Worm (Caenorhabditis elegans) whole organism, L4 larva: ENCODE measurements around the gene C38C3.3.

ENCODE experiments used
- D1046.2 ChIP-seq: fragments of 200-800 bp; sonication (Bioruptor generic); IDR thresholded peaks from 2 replicates; pipeline ENCODE4 v1.3.6; 2022; ENCODE audit warnings: missing genetic modification characterization, missing compliant biosample characterization
- F44E2.7 ChIP-seq: fragments of 200-800 bp; sonication (Bioruptor generic); IDR thresholded peaks from 2 replicates; pipeline ENCODE4 v2.1.2; 2022; ENCODE audit warnings: missing genetic modification characterization, missing compliant biosample characterization
- T26A8.4 ChIP-seq: fragments of 200-800 bp; sonication (Bioruptor generic); IDR thresholded peaks from 2 replicates; pipeline ENCODE4 v1.3.6; 2022; ENCODE audit warnings: missing genetic modification characterization, missing compliant biosample characterization
- Y105C5A.15 ChIP-seq: fragments of 200-800 bp; sonication (Bioruptor generic); IDR thresholded peaks from 2 replicates; pipeline ENCODE4 v1.3.6; 2022; ENCODE audit warnings: missing genetic modification characterization, missing compliant biosample characterization
- ZK337.2 ChIP-seq: fragments of 200-800 bp; sonication (Bioruptor generic); IDR thresholded peaks from 2 replicates; pipeline ENCODE4 v1.3.6; 2022; ENCODE audit warnings: missing genetic modification reagents, missing genetic modification characterization, missing compliant biosample characterization
- aha-1 ChIP-seq: fragments of 150-350 bp; peaks from one replicate; lab custom pipeline; 2014; ENCODE audit warnings: missing biosample characterization, missing genetic modification characterization
- ama-1 ChIP-seq: fragments of 150-350 bp; optimal IDR thresholded peaks from 2 replicates; lab custom pipeline; 2014; ENCODE audit warnings: inconsistent platforms, mixed read lengths
- ceh-32 ChIP-seq: sonication (generic microtip); optimal IDR thresholded peaks from 2 replicates; lab custom pipeline; 2016; ENCODE audit warnings: mild to moderate bottlenecking, missing genetic modification characterization, missing compliant biosample characterization; ENCODE audit not compliant: poor library complexity
- cey-2 ChIP-seq: sonication (generic microtip); optimal IDR thresholded peaks from 3 replicates; lab custom pipeline; 2017; ENCODE audit warnings: missing genetic modification characterization, mild to moderate bottlenecking, missing compliant biosample characterization, antibody characterized with exemption, borderline replicate concordance; ENCODE audit not compliant: insufficient read depth
- ctbp-1 ChIP-seq: fragments of 200-800 bp; sonication (Bioruptor generic); IDR thresholded peaks from 2 replicates; pipeline ENCODE4 v1.3.6; 2022; ENCODE audit warnings: missing genetic modification reagents, missing genetic modification characterization, missing compliant biosample characterization
- daf-12 ChIP-seq: fragments of 150-350 bp; optimal IDR thresholded peaks from 2 replicates; lab custom pipeline; 2014; ENCODE audit warnings: missing biosample characterization, missing genetic modification reagents, missing genetic modification characterization
- daf-16 ChIP-seq, 3 experiments: sonication (generic microtip); optimal IDR thresholded peaks; 2 replicates each; lab custom pipeline; 2016 to 2017; ENCODE audit warnings: missing genetic modification characterization in 3 of 3, missing genetic modification reagents in 3 of 3, mild to moderate bottlenecking in 2 of 3, missing compliant biosample characterization in 2 of 3, missing biosample characterization in 1 of 3, moderate library complexity in 1 of 3
- dmd-6 ChIP-seq: fragments of 200-800 bp; sonication (Bioruptor generic); IDR thresholded peaks from 2 replicates; pipeline ENCODE4 v1.3.6; 2022; ENCODE audit warnings: missing genetic modification reagents, missing genetic modification characterization, missing compliant biosample characterization
- dmd-9 ChIP-seq: fragments of 200-800 bp; sonication (Bioruptor generic); IDR thresholded peaks from 2 replicates; pipeline ENCODE4 v1.3.6; 2022; ENCODE audit warnings: missing genetic modification reagents, missing genetic modification characterization, missing compliant biosample characterization
- dpl-1 ChIP-seq: fragments of 150-350 bp; optimal IDR thresholded peaks from 2 replicates; lab custom pipeline; 2014; ENCODE audit warnings: missing biosample characterization, missing genetic modification reagents, missing genetic modification characterization
- dve-1 ChIP-seq: sonication (generic microtip); optimal IDR thresholded peaks from 2 replicates; lab custom pipeline; 2017; ENCODE audit warnings: antibody characterized with exemption, mild to moderate bottlenecking, missing genetic modification characterization, missing compliant biosample characterization; ENCODE audit not compliant: insufficient read depth
- egl-43 ChIP-seq: fragments of 200-800 bp; sonication (Bioruptor generic); IDR thresholded peaks from 2 replicates; pipeline ENCODE4 v1.3.6; 2022; ENCODE audit warnings: missing genetic modification reagents, missing genetic modification characterization, missing compliant biosample characterization
- fkh-10 ChIP-seq: fragments of 150-350 bp; optimal IDR thresholded peaks from 2 replicates; lab custom pipeline; 2014; ENCODE audit warnings: missing biosample characterization, missing genetic modification reagents, missing genetic modification characterization
- hlh-11 ChIP-seq: fragments of 200-800 bp; sonication (Bioruptor generic); optimal IDR thresholded peaks from 2 replicates; lab custom pipeline; 2018; ENCODE audit warnings: mild to moderate bottlenecking, missing genetic modification characterization, missing compliant biosample characterization
- hlh-30 ChIP-seq: sonication (generic microtip); optimal IDR thresholded peaks from 2 replicates; lab custom pipeline; 2017; ENCODE audit warnings: antibody characterized with exemption, mild to moderate bottlenecking, missing genetic modification characterization, missing compliant biosample characterization; ENCODE audit not compliant: insufficient read depth
- hmg-1.1 ChIP-seq: fragments of 200-800 bp; sonication (Bioruptor generic); IDR thresholded peaks from 2 replicates; pipeline ENCODE4 v1.3.6; 2022; ENCODE audit warnings: missing genetic modification reagents, missing genetic modification characterization, missing compliant biosample characterization
- lim-7 ChIP-seq: fragments of 200-800 bp; sonication (Bioruptor generic); IDR thresholded peaks from 2 replicates; pipeline ENCODE4 v1.3.6; 2022; ENCODE audit warnings: missing genetic modification characterization, missing compliant biosample characterization
- lin-1 ChIP-seq: fragments of 200-800 bp; sonication (Bioruptor generic); IDR thresholded peaks from 2 replicates; pipeline ENCODE4 v1.3.6; 2022; ENCODE audit warnings: missing genetic modification reagents, missing genetic modification characterization, missing compliant biosample characterization
- lin-13 ChIP-seq: fragments of 150-350 bp; optimal IDR thresholded peaks from 2 replicates; lab custom pipeline; 2014; ENCODE audit warnings: missing biosample characterization, missing genetic modification reagents, missing genetic modification characterization
- lin-38 ChIP-seq: fragments of 200-800 bp; sonication (Bioruptor generic); IDR thresholded peaks from 2 replicates; pipeline ENCODE4 v1.3.6; 2022; ENCODE audit warnings: missing genetic modification reagents, missing genetic modification characterization, missing compliant biosample characterization
- lsy-2 ChIP-seq, 2 experiments: fragments of 150-350 bp in 1 of 2; sonication (generic microtip) in 1 of 2; optimal IDR thresholded peaks; 2 replicates each; lab custom pipeline; 2014 to 2017; ENCODE audit warnings: missing biosample characterization in 2 of 2, missing genetic modification characterization in 2 of 2
- mdl-1 ChIP-seq, 2 experiments: fragments of 150-350 bp in 1 of 2; sonication (generic microtip) in 1 of 2; optimal IDR thresholded peaks; 2 replicates each; lab custom pipeline; 2014 to 2017; ENCODE audit warnings: missing biosample characterization in 2 of 2, missing genetic modification characterization in 2 of 2
- mdt-29 ChIP-seq: fragments of 200-800 bp; sonication (Bioruptor generic); IDR thresholded peaks from 2 replicates; pipeline ENCODE4 v1.3.6; 2022; ENCODE audit warnings: missing genetic modification reagents, missing genetic modification characterization, missing compliant biosample characterization
- mep-1 ChIP-seq: fragments of 150-350 bp; sonication (generic microtip); optimal IDR thresholded peaks from 3 replicates; lab custom pipeline; 2014; ENCODE audit warnings: missing biosample characterization, missing genetic modification characterization
- mes-2 ChIP-seq: sonication (generic microtip); optimal IDR thresholded peaks from 2 replicates; lab custom pipeline; 2016; ENCODE audit warnings: missing genotype, mild to moderate bottlenecking, missing genetic modification characterization, missing compliant biosample characterization; ENCODE audit not compliant: poor library complexity, severe bottlenecking
- nhr-11 ChIP-seq: fragments of 150-350 bp; optimal IDR thresholded peaks from 2 replicates; lab custom pipeline; 2014; ENCODE audit warnings: missing biosample characterization, missing genetic modification characterization
- nhr-28 ChIP-seq: fragments of 150-350 bp; optimal IDR thresholded peaks from 2 replicates; lab custom pipeline; 2014; ENCODE audit warnings: missing biosample characterization, missing genetic modification characterization
- nhr-42 ChIP-seq: fragments of 200-800 bp; sonication (Bioruptor generic); IDR thresholded peaks from 2 replicates; pipeline ENCODE4 v1.3.6; 2022; ENCODE audit warnings: missing genetic modification characterization, missing compliant biosample characterization
- nhr-6 ChIP-seq: fragments of 150-350 bp; optimal IDR thresholded peaks from 2 replicates; lab custom pipeline; 2014; ENCODE audit warnings: missing biosample characterization, missing genetic modification characterization
- nhr-77 ChIP-seq: fragments of 150-350 bp; optimal IDR thresholded peaks from 2 replicates; lab custom pipeline; 2014; ENCODE audit warnings: missing biosample characterization, missing genetic modification characterization
- rbr-2 ChIP-seq: sonication (generic microtip); optimal IDR thresholded peaks from 2 replicates; lab custom pipeline; 2016; ENCODE audit warnings: missing genotype, missing genetic modification characterization, missing compliant biosample characterization
- set-16 ChIP-seq: fragments of 200-800 bp; sonication (Bioruptor generic); IDR thresholded peaks from 2 replicates; pipeline ENCODE4 v1.3.6; 2022; ENCODE audit warnings: missing genetic modification reagents, missing genetic modification characterization, missing compliant biosample characterization
- skn-1 ChIP-seq: fragments of 150-350 bp; optimal IDR thresholded peaks from 2 replicates; lab custom pipeline; 2014; ENCODE audit warnings: missing biosample characterization, missing genetic modification characterization
- snpc-4 ChIP-seq: fragments of 150-350 bp; optimal IDR thresholded peaks from 2 replicates; lab custom pipeline; 2014; ENCODE audit warnings: missing biosample characterization, missing genetic modification characterization
- unc-130 ChIP-seq: sonication (generic microtip); optimal IDR thresholded peaks from 2 replicates; lab custom pipeline; 2016; ENCODE audit warnings: missing genetic modification reagents, missing genetic modification characterization, missing compliant biosample characterization
- unc-62 ChIP-seq, 3 experiments: fragments of 150-350 bp in 1 of 3; sonication (generic microtip); optimal IDR thresholded peaks in 2 of 3; peaks in 1 of 3; 1 replicate in 1 of 3; 2 replicates in 2 of 3; lab custom pipeline; 2014 to 2017; ENCODE audit warnings: missing biosample characterization in 3 of 3, missing genetic modification characterization in 3 of 3, missing genetic modification reagents in 3 of 3, missing genotype in 1 of 3
- vab-7 ChIP-seq: fragments of 200-800 bp; sonication (Bioruptor generic); IDR thresholded peaks from 2 replicates; pipeline ENCODE4 v1.3.6; 2022; ENCODE audit warnings: missing genetic modification reagents, missing genetic modification characterization, missing compliant biosample characterization
- zip-11 ChIP-seq: fragments of 200-800 bp; sonication (Bioruptor generic); IDR thresholded peaks from 2 replicates; pipeline ENCODE4 v1.3.6; 2022; ENCODE audit warnings: missing genetic modification characterization, missing compliant biosample characterization

C38C3.3 gene

DNA sequence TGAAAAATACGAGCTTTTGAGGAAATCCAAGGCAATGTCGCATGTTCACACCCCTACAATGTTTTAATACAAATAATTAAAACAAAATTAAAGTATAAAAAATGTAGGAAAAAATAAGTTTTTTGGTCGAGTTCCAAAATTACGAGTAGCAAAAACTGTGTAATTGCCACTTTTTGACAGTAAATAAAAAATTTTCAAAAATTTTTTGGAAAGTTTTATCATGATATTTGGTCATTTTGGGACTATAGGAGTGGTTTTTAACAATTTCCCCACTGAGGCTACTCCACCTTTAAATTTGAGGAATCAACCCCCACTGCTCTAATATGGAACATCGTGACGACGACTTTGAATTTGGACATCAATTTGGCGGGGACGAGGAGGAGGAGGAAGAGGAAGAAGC is 28.0 kb upstream of the C38C3.3 start, which contains the start of gene gid-8:
gid-8 (plus strand) TSS at position 301 of the 400 bp plus-strand sequence.
- no peak for TF ChIP-seq hmg-1.1 (GFP tag; lab: Robert Waterston, UW)
- no peak for TF ChIP-seq daf-12
- no peak for TF ChIP-seq F44E2.7 (GFP tag; lab: Robert Waterston, UW)
- no peak for TF ChIP-seq nhr-42 (GFP tag; lab: Robert Waterston, UW)
- no peak for TF ChIP-seq cey-2 (tag; lab: Kevin White, UChicago)
- TF ChIP-seq mdt-29: no peak

DNA sequence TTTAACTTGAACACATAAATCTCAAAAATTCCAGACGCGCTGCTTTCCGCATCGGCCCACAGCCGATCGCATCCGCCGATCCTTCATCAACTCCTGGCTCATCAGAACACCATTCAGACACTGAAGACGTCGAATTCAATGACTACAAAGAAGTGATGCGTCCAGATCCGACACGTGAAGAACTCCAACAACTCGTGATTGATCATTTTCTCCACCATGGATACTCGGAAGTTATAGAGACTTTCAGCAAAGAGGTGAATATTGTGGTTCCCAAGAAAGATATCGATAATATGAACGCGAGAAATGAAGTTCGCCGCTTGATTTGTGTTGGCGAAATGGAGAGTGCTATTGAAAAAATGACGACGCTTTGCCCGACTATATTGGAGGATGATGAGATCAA is 26.5 kb upstream of the C38C3.3 start:
- TF ChIP-seq aha-1 (tag; lab: Kevin White, UChicago) (peak; percentile 91), ama-1 (lab: Kevin White, UChicago) (no peak)

DNA sequence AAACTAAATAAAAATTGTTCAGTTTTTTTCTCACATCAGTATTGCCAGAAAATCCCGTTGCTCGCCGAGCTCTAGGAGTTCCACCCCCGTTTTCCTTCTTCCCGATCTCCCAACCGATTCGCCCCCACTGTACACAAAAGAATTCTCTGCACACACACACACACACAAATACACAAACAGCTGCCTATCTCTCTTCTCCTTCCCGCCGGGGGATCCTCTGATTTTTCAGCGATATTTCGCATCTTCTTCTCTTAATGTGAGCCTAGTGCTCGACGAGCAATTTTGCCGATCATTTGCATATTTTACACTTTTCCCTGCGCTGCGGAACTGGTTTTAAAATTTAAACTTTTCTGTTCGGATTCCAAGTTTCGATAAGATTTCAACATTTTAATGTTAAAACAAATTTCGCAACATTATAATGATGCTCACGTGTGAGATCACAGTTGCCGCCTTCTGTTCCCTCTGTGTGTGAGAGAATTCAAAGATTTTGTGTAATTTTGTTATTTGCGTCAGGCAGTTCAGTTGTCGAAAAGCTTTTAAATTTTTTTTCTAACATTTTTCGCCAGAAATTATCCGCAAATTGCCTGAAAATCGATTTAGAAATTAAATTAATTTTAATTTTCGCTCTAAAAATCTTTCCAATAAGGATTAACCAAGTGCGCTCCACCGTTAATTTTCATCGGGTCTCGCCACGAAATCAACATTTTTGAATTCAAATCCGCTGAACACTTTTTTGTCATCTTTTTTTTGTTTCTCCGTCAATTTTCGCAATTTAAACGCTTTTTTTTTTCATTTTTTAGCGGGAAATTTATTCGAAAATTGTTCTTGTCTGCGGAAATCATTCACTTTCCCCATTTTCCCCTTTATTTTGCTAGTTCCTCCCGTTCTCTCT is 24.1 kb upstream of the C38C3.3 start:
- TF ChIP-seq dmd-9 (GFP tag; lab: Robert Waterston, UW) (no peak), fkh-10 (peak; percentile 62), ZK337.2 (GFP tag; lab: Robert Waterston, UW) (0 out of 2 replicates have a peak, but pooled peaks have one; percentile 14), dve-1 (tag; lab: Kevin White, UChicago) (peak; percentile 85), F44E2.7 (GFP tag; lab: Robert Waterston, UW) (no peak), Y105C5A.15 (GFP tag; lab: Robert Waterston, UW) (no peak), T26A8.4 (GFP tag; lab: Robert Waterston, UW) (no peak), nhr-28 (tag; lab: Kevin White, UChicago) (peak; percentile 51), lin-1 (GFP tag; lab: Robert Waterston, UW) (no peak), hmg-1.1 (GFP tag; lab: Robert Waterston, UW) (no peak), skn-1 (tag; lab: Kevin White, UChicago) (no peak), nhr-6 (tag; lab: Kevin White, UChicago) (peak; percentile 53), ctbp-1 (GFP tag; lab: Robert Waterston, UW) (0 out of 2 replicates have a peak, but pooled peaks have one; percentile 16), unc-62 (GFP tag; optimal IDR thresholded peaks at IDR 0.05 in 1 of 2; lab: Kevin White, UChicago) (peak in 1 of 2 experiments; percentile 9), unc-62 (tag; optimal IDR thresholded peaks at IDR 0.05; lab: Kevin White, UChicago) (no peak), zip-11 (no peak), mdl-1 (tag; optimal IDR thresholded peaks at IDR 0.05; lab: Kevin White, UChicago) (peak in 1 of 2 experiments; percentile 31), aha-1 (tag; lab: Kevin White, UChicago) (peak; percentile 97), egl-43 (no peak), lsy-2 (tag; optimal IDR thresholded peaks at IDR 0.05; lab: Kevin White, UChicago) (peak in 1 of 2 experiments; percentile 84), rbr-2 (peak; percentile 7), snpc-4 (tag; lab: Kevin White, UChicago) (no peak), hlh-30 (tag; lab: Kevin White, UChicago) (peak; percentile 17), dmd-6 (GFP tag; lab: Robert Waterston, UW) (peak; percentile 52), ceh-32 (no peak), lin-13 (GFP tag; lab: Kevin White, UChicago) (peak; percentile 57), unc-130 (GFP tag; lab: Kevin White, UChicago) (peak; percentile 47), lim-7 (GFP tag; lab: Robert Waterston, UW) (0 out of 2 replicates have a peak, but pooled peaks have one; percentile 41), dpl-1 (GFP tag; lab: Kevin White, UChicago) (peak; percentile 87), D1046.2 (GFP tag; lab: Robert Waterston, UW) (no peak), nhr-77 (tag; lab: Kevin White, UChicago) (peak; percentile 70), hlh-11 (tag; lab: Kevin White, UChicago) (peak; percentile 7), lin-38 (GFP tag; lab: Robert Waterston, UW) (peak; percentile 95), nhr-11 (tag; lab: Kevin White, UChicago) (peak; percentile 17), mes-2 (tag; lab: Kevin White, UChicago) (peak; percentile 77), mep-1 (tag; lab: Kevin White, UChicago) (peak; percentile 75), vab-7 (GFP tag; lab: Robert Waterston, UW) (peak; percentile 52; the same call in 1 of the 2 replicates), set-16 (no peak), daf-16 (GFP tag; optimal IDR thresholded peaks at IDR 0.05; lab: Kevin White, UChicago) (no peak), daf-16 (tag; optimal IDR thresholded peaks at IDR 0.05; lab: Kevin White, UChicago) (peak; percentile 61)
